Worm (Caenorhabditis elegans) whole organism, L4 larva: ENCODE data around the gene gldi-5.

Experiments used
- Y75B8A.6 ChIP-seq: fragments of 200-800 bp; sonication (Bioruptor generic); IDR thresholded peaks from 2 replicates; pipeline ENCODE4 v1.3.6; 2022; ENCODE audit warnings: missing genetic modification reagents, missing genetic modification characterization, missing compliant biosample characterization
- ZK337.2 ChIP-seq: fragments of 200-800 bp; sonication (Bioruptor generic); IDR thresholded peaks from 2 replicates; pipeline ENCODE4 v1.3.6; 2022; ENCODE audit warnings: missing genetic modification reagents, missing genetic modification characterization, missing compliant biosample characterization
- ama-1 ChIP-seq: fragments of 150-350 bp; optimal IDR thresholded peaks from 2 replicates; lab custom pipeline; 2014; ENCODE audit warnings: inconsistent platforms, mixed read lengths
- daf-16 ChIP-seq, 3 experiments: sonication (generic microtip); optimal IDR thresholded peaks; 2 replicates each; lab custom pipeline; 2016 to 2017; ENCODE audit warnings: missing genetic modification characterization in 3 of 3, missing genetic modification reagents in 3 of 3, mild to moderate bottlenecking in 2 of 3, missing compliant biosample characterization in 2 of 3, missing biosample characterization in 1 of 3, moderate library complexity in 1 of 3
- daf-19 ChIP-seq: fragments of 200-800 bp; sonication (Bioruptor generic); conservative IDR thresholded peaks from 2 replicates; pipeline ENCODE4 v1.3.6; 2022; ENCODE audit warnings: missing genetic modification characterization, missing compliant biosample characterization
- jun-1 ChIP-seq: fragments of 150-350 bp; optimal IDR thresholded peaks from 2 replicates; lab custom pipeline; 2014; ENCODE audit warnings: missing biosample characterization, missing genetic modification reagents, missing genetic modification characterization
- nhr-10 ChIP-seq: fragments of 150-350 bp; optimal IDR thresholded peaks from 2 replicates; lab custom pipeline; 2014; ENCODE audit warnings: missing biosample characterization, missing genetic modification characterization
- nhr-111 ChIP-seq: fragments of 200-800 bp; sonication (Bioruptor generic); optimal IDR thresholded peaks from 2 replicates; lab custom pipeline; 2018; ENCODE audit warnings: mild to moderate bottlenecking, missing genetic modification characterization, missing compliant biosample characterization
- nhr-28 ChIP-seq: fragments of 150-350 bp; optimal IDR thresholded peaks from 2 replicates; lab custom pipeline; 2014; ENCODE audit warnings: missing biosample characterization, missing genetic modification characterization
- spr-1 ChIP-seq: sonication (generic microtip); optimal IDR thresholded peaks from 2 replicates; lab custom pipeline; 2016; ENCODE audit warnings: mild to moderate bottlenecking, missing genetic modification characterization, missing compliant biosample characterization

DNA sequence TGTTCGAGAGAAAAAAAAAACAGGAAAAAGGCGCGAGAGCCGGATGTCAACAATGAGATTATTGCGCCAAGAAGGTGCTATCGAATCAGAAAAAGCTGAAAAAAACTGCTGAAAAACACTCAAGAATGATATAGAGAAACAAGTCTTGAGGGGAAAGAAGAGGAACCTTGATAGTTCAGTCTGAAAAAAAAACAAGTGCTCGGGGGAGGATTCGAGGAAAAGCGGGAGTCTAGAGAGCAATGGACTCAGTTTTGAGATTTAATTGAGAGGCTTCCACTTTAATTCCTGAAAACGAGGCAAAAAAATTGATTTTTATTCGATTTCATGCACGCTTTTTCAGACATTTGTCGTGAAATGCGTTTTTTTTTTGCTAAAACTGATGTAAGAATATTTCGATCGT lies 31.7 kb downstream of the gldi-5 start, which contains the start of gene npr-15:
- TF ChIP-seq daf-16 (GFP tag; optimal IDR thresholded peaks at IDR 0.05; lab: Kevin White, UChicago) (no peak), daf-16 (tag; optimal IDR thresholded peaks at IDR 0.05; lab: Kevin White, UChicago) (no peak), jun-1 (tag; lab: Kevin White, UChicago) (no peak), nhr-28 (tag; lab: Kevin White, UChicago) (no peak), ZK337.2 (GFP tag; lab: Robert Waterston, UW) (no peak), daf-19 (GFP tag; lab: Robert Waterston, UW) (no peak), nhr-10 (tag; lab: Kevin White, UChicago) (no peak), Y75B8A.6 (no peak), nhr-111 (no peak), spr-1 (tag; lab: Kevin White, UChicago) (no peak), ama-1 (lab: Kevin White, UChicago) (no peak)
